Fruit fly (Drosophila melanogaster): ENCODE results near the gene cas.

dm6 chr3R:5760980-5761379, 44.4 kb upstream of the cas start:
- TF ChIP-seq CG32121 (GFP tag; IDR thresholded peaks at IDR 0.05) = no peak
- TF ChIP-seq CG34367 (tag; optimal IDR thresholded peaks at IDR 0.05) = no peak
- TF ChIP-seq D1 (tag; optimal IDR thresholded peaks at IDR 0.05) = no peak
- no peak for TF ChIP-seq EcR (GFP tag; optimal IDR thresholded peaks at IDR 0.05)
- TF ChIP-seq CG12605 (GFP tag; IDR thresholded peaks at IDR 0.05) = no peak
- no peak for TF ChIP-seq CG15710 (tag; optimal IDR thresholded peaks at IDR 0.05)
- TF ChIP-seq CG14655 (GFP tag; optimal IDR thresholded peaks at IDR 0.05) = no peak
- TF ChIP-seq CG13204 (GFP tag; optimal IDR thresholded peaks at IDR 0.05) = no peak
- TF ChIP-seq Pif1A (GFP tag; optimal IDR thresholded peaks at IDR 0.05) = no peak

Data from whole organism, pupa.